Worm (Caenorhabditis elegans) whole organism, early embryonic: ENCODE measurements around the gene fipr-9.

Source experiments
- B0310.2 ChIP-seq: sonication (generic microtip); optimal IDR thresholded peaks from 2 replicates; lab custom pipeline; 2016; ENCODE audit warnings: mild to moderate bottlenecking, missing genetic modification characterization, missing compliant biosample characterization
- F13C5.2 ChIP-seq: sonication (generic microtip); optimal IDR thresholded peaks from 2 replicates; lab custom pipeline; 2017; ENCODE audit warnings: mild to moderate bottlenecking, missing genetic modification characterization, inconsistent platforms, missing compliant biosample characterization
- aly-1 ChIP-seq: sonication (generic microtip); optimal IDR thresholded peaks from 2 replicates; lab custom pipeline; 2016; ENCODE audit warnings: missing genetic modification characterization, missing compliant biosample characterization
- ama-1 ChIP-seq: fragments of 150-350 bp; optimal IDR thresholded peaks from 2 replicates; lab custom pipeline; 2014
- ceh-13 ChIP-seq: fragments of 200-800 bp; sonication (Bioruptor generic); optimal IDR thresholded peaks from 2 replicates; lab custom pipeline; 2018; ENCODE audit warnings: mild to moderate bottlenecking, missing genetic modification characterization, missing compliant biosample characterization
- ceh-36 ChIP-seq: sonication (generic microtip); optimal IDR thresholded peaks from 2 replicates; lab custom pipeline; 2016; ENCODE audit warnings: missing genetic modification characterization, inconsistent platforms, missing compliant biosample characterization
- ets-7 ChIP-seq: sonication (generic microtip); optimal IDR thresholded peaks from 2 replicates; lab custom pipeline; 2016; ENCODE audit warnings: missing genotype, missing genetic modification characterization, missing compliant biosample characterization
- flt-1 ChIP-seq: fragments of 200-800 bp; sonication (Bioruptor generic); IDR thresholded peaks from 2 replicates; pipeline ENCODE4 v1.3.6; 2022; ENCODE audit warnings: missing genetic modification characterization, missing compliant biosample characterization
- hmbx-1 ChIP-seq: sonication (generic microtip); optimal IDR thresholded peaks from 2 replicates; lab custom pipeline; 2016; ENCODE audit warnings: mild to moderate bottlenecking, missing genetic modification characterization, missing compliant biosample characterization
- hmg-4 ChIP-seq: fragments of 200-800 bp; sonication (Bioruptor generic); optimal IDR thresholded peaks from 2 replicates; lab custom pipeline; 2018; ENCODE audit warnings: mild to moderate bottlenecking, missing genetic modification characterization, missing compliant biosample characterization
- hnd-1 ChIP-seq: sonication (generic microtip); optimal IDR thresholded peaks from 2 replicates; lab custom pipeline; 2016; ENCODE audit warnings: missing genetic modification characterization, missing compliant biosample characterization
- pes-1 ChIP-seq: fragments of 200-800 bp; sonication (Bioruptor generic); IDR thresholded peaks from 2 replicates; pipeline ENCODE4 v1.3.6; 2022; ENCODE audit warnings: missing genetic modification reagents, missing genetic modification characterization, missing compliant biosample characterization
- scrt-1 ChIP-seq: fragments of 200-800 bp; sonication (Bioruptor generic); IDR thresholded peaks from 2 replicates; pipeline ENCODE4 v1.3.6; 2022; ENCODE audit warnings: missing genetic modification characterization, missing compliant biosample characterization
- sea-1 ChIP-seq: fragments of 200-800 bp; sonication (Bioruptor generic); conservative IDR thresholded peaks from 2 replicates; pipeline ENCODE4 v1.3.6; 2022; ENCODE audit warnings: missing genetic modification characterization, missing compliant biosample characterization
- tbx-11 ChIP-seq: fragments of 200-800 bp; sonication (Bioruptor generic); IDR thresholded peaks from 2 replicates; pipeline ENCODE4 v1.3.6; 2022; ENCODE audit warnings: missing genetic modification characterization, missing compliant biosample characterization
- tbx-37 ChIP-seq: fragments of 200-800 bp; sonication (Bioruptor generic); conservative IDR thresholded peaks from 2 replicates; pipeline ENCODE4 v1.3.6; 2022; ENCODE audit warnings: missing genetic modification reagents, missing genetic modification characterization, missing compliant biosample characterization
- tra-4 ChIP-seq: sonication (generic microtip); optimal IDR thresholded peaks from 2 replicates; lab custom pipeline; 2017; ENCODE audit warnings: missing genetic modification characterization, missing compliant biosample characterization

The fipr-9 gene

DNA sequence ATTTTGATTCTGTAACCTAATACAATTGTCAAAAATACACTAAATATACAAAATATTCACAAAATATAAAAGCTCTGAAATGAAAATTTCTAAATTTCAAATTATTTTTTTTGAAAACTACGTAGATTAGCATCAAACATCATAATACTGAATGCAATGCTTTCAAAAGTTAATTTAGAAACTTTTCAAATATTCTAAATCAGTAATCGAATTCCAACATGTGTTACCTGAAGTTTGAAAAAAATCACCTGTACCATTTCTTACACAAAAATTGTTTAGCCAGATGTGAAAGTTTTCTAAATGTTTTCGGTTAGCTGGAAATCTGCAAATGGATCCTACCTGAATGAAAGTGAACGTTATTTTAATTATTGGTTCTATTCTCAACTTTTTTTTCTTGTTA, 545 bp downstream of the fipr-9 start, which contains the start of gene C12D8.20:
Gene C12D8.20 (plus strand): TSS at position 301 of the 400 bp plus-strand sequence.
- TF ChIP-seq aly-1 (tag; lab: Kevin White, UChicago) (no peak), ama-1 (lab: Kevin White, UChicago) (no peak)

DNA sequence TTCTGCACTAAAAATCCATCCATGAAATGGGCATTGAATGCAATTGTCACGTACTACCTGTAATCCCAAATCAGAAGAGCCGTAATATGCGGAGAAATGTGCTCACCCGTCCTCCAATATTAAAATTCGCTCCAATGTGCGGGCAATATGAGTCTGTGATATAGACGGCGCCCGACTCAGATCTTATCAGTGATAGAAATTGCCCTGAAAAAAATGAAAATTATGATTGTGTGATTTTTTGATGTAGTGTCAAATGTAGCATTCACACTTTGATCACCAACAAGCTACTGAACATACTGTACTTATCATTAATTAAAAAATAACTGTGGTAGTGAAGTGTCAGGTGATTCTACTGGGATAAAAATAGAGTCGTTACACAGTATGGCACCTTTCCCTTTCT, 3.2 kb downstream of the fipr-9 start:
- TF ChIP-seq aly-1 (tag; lab: Kevin White, UChicago) (no peak), tbx-11 (GFP tag; lab: Robert Waterston, UW) (no peak), sea-1 (GFP tag; lab: Robert Waterston, UW) (no peak), hmg-4 (GFP tag; lab: Kevin White, UChicago) (no peak), tra-4 (tag; lab: Kevin White, UChicago) (no peak), scrt-1 (GFP tag; lab: Robert Waterston, UW) (no peak), pes-1 (GFP tag; lab: Robert Waterston, UW) (no peak), ama-1 (lab: Kevin White, UChicago) (no peak), ceh-13 (GFP tag; lab: Kevin White, UChicago) (no peak), ceh-36 (tag; lab: Kevin White, UChicago) (no peak), flt-1 (GFP tag; lab: Robert Waterston, UW) (no peak), F13C5.2 (no peak), tbx-37 (GFP tag; lab: Robert Waterston, UW) (no peak), hnd-1 (no peak)

DNA sequence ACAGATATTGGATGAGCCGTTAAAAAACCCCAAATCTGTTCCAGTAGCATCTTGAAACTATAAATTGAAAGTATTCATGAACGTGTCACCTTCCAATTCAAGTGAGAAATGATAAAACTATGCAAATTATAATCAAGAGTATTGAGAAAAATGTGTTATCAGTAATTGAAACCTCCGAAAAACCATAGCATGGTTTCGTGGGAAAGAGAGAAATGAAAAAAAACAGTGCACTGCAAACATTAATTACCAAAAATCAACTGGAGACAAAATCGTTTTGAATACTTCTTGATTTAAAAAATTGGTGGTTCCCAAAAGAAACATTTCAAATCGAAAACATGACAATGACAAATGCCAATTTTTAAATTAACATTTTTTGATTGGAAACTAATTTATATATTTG, 4.1 kb downstream of the fipr-9 start, which contains the start of gene daf-36:
Gene daf-36 (minus strand): TSS at position 101 of the 400 bp plus-strand sequence.
- TF ChIP-seq ets-7 (tag; lab: Kevin White, UChicago) = no peak
- TF ChIP-seq hmbx-1 (tag; lab: Kevin White, UChicago) = no peak
- TF ChIP-seq pes-1 (GFP tag; lab: Robert Waterston, UW) = no peak
- TF ChIP-seq tbx-37 (GFP tag; lab: Robert Waterston, UW) = no peak
- TF ChIP-seq hmg-4 (GFP tag; lab: Kevin White, UChicago) = no peak
- no peak for TF ChIP-seq tbx-11 (GFP tag; lab: Robert Waterston, UW)
- TF ChIP-seq F13C5.2 = no peak
- no peak for TF ChIP-seq flt-1 (GFP tag; lab: Robert Waterston, UW)

DNA sequence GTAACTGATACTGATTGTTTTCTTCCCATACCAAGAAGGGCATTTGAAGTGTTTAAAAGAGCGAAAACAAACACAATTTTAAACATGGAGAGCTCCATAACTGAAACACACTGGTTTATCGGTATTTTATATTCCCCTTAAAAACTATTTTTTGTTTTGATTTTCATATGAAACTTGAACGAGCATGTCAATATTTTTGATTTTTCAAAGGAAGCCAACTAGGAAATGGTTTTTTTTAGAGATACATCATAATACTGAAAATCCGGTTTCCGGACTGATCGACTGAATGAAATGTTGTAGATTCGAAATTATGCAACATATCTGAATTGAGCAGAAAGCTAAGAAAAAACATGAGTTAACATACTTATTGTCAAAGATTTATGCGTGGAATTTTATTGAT, 5.9 kb downstream of the fipr-9 start, which contains the start of gene ttr-19:
Gene ttr-19 (minus strand): TSS at position 101 of the 400 bp plus-strand sequence.
- TF ChIP-seq tbx-11 (GFP tag; lab: Robert Waterston, UW) = no peak
- no peak for TF ChIP-seq ceh-13 (GFP tag; lab: Kevin White, UChicago)
- no peak for TF ChIP-seq tbx-37 (GFP tag; lab: Robert Waterston, UW)
- TF ChIP-seq aly-1 (tag; lab: Kevin White, UChicago) = no peak
- no peak for TF ChIP-seq B0310.2 (tag; lab: Kevin White, UChicago)
- no peak for TF ChIP-seq ets-7 (tag; lab: Kevin White, UChicago)
- TF ChIP-seq sea-1 (GFP tag; lab: Robert Waterston, UW) = no peak
- TF ChIP-seq ama-1 (lab: Kevin White, UChicago) = no peak
- TF ChIP-seq scrt-1 (GFP tag; lab: Robert Waterston, UW) = no peak
- no peak for TF ChIP-seq tra-4 (tag; lab: Kevin White, UChicago)
- no peak for TF ChIP-seq hnd-1
- no peak for TF ChIP-seq hmbx-1 (tag; lab: Kevin White, UChicago)
- no peak for TF ChIP-seq flt-1 (GFP tag; lab: Robert Waterston, UW)
- no peak for TF ChIP-seq pes-1 (GFP tag; lab: Robert Waterston, UW)
- no peak for TF ChIP-seq hmg-4 (GFP tag; lab: Kevin White, UChicago)
- TF ChIP-seq ceh-36 (tag; lab: Kevin White, UChicago) = no peak

DNA sequence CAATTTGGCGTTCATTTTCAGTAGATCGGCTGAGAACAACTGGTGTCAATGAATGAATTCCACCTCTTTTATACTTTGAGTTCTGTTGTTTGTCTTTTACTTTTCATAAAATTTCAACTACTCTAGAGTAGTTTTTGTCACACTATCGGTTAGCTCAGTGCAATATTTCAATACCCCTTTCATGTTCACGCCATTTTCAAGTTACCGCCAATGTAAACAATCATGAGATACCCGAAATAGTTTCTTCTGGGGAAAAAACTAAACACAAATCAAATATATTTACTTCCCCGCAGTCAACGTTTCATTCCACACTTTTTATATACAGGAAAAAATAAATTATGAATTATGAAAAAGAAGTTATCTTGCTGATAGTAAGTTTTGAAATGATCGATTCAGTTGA, 6.9 kb downstream of the fipr-9 start, which contains the start of gene fipr-4:
Gene fipr-4 (minus strand): TSS at position 101 of the 400 bp plus-strand sequence.
- TF ChIP-seq ets-7 (tag; lab: Kevin White, UChicago) = no peak
- no peak for TF ChIP-seq aly-1 (tag; lab: Kevin White, UChicago)
- TF ChIP-seq pes-1 (GFP tag; lab: Robert Waterston, UW) = no peak
- no peak for TF ChIP-seq F13C5.2
- no peak for TF ChIP-seq flt-1 (GFP tag; lab: Robert Waterston, UW)
- no peak for TF ChIP-seq tra-4 (tag; lab: Kevin White, UChicago)
- no peak for TF ChIP-seq tbx-11 (GFP tag; lab: Robert Waterston, UW)
- TF ChIP-seq hmbx-1 (tag; lab: Kevin White, UChicago) = no peak
- TF ChIP-seq hmg-4 (GFP tag; lab: Kevin White, UChicago) = no peak

DNA sequence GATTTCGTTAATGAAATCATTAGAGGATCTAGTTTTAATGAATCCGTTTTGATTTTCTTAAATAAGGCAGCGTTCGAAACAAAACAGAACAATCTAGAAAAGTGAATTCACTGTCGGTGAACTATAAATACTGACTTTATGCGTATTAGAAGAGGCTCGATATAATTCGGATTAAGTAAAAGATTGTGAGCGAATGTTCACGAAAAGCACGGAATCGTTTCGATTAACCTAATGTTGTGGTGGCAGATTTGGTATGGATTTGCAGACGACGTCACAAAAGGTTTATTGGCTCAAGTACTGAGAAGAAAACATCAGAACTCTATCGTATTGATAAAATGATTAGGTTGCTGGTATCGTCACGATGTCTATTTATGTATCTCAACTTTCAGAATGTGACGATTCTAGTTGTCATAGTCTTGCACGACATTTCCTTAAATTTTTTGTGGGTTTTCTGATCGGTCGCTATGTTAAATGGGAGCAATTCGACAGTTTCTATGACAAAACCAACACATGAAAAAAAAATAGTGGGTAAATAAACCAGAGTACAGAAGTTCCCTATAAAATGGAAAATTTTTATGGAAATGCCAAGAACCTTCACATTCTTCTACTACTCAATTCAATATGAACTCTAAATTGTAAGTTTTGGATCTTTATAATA, 7.9 kb downstream of the fipr-9 start, which contains the start of the genes pyt-1 and fipr-7:
Gene pyt-1 (minus strand): TSS at position 101 of the 658 bp plus-strand sequence.
Gene fipr-7 (plus strand): TSS at position 608 of the 658 bp plus-strand sequence.
- TF ChIP-seq ceh-36 (tag; lab: Kevin White, UChicago) = no peak
- TF ChIP-seq tbx-37 (GFP tag; lab: Robert Waterston, UW) = no peak
- TF ChIP-seq pes-1 (GFP tag; lab: Robert Waterston, UW) = no peak
- no peak for TF ChIP-seq hmbx-1 (tag; lab: Kevin White, UChicago)
- TF ChIP-seq B0310.2 (tag; lab: Kevin White, UChicago) = no peak
- TF ChIP-seq F13C5.2 = no peak
- TF ChIP-seq scrt-1 (GFP tag; lab: Robert Waterston, UW) = no peak
- TF ChIP-seq ceh-13 (GFP tag; lab: Kevin White, UChicago) = no peak
- TF ChIP-seq tra-4 (tag; lab: Kevin White, UChicago) = no peak
- TF ChIP-seq flt-1 (GFP tag; lab: Robert Waterston, UW) = no peak
- no peak for TF ChIP-seq ama-1 (lab: Kevin White, UChicago)
- no peak for TF ChIP-seq aly-1 (tag; lab: Kevin White, UChicago)
- TF ChIP-seq tbx-11 (GFP tag; lab: Robert Waterston, UW) = no peak
- no peak for TF ChIP-seq sea-1 (GFP tag; lab: Robert Waterston, UW)
- no peak for TF ChIP-seq hmg-4 (GFP tag; lab: Kevin White, UChicago)
- TF ChIP-seq hnd-1 = no peak
- TF ChIP-seq ets-7 (tag; lab: Kevin White, UChicago) = no peak
